Worm (Caenorhabditis elegans): Measurements from ENCODE around the gene Y102A11A.3.

- TF ChIP-seq ama-1 (optimal IDR thresholded peaks at IDR 0.05), result no peak
- TF ChIP-seq fkh-10 (GFP tag; optimal IDR thresholded peaks at IDR 0.05), result no peak
- no peak for TF ChIP-seq nhr-237 (tag; optimal IDR thresholded peaks at IDR 0.05)
Observed at ce11 chrX:1998825-1999224, 20.1 kb upstream of the Y102A11A.3 start.

All from whole organism, L3 larva.